Worm (Caenorhabditis elegans) whole organism, dauer: ENCODE data around the gene Y24F12A.1.

Source experiments
- unc-62 ChIP-seq: sonication (generic microtip); optimal IDR thresholded peaks from 2 replicates; lab custom pipeline; 2017; ENCODE audit warnings: missing biosample characterization, missing genetic modification reagents, missing genetic modification characterization

The Y24F12A.1 gene

DNA sequence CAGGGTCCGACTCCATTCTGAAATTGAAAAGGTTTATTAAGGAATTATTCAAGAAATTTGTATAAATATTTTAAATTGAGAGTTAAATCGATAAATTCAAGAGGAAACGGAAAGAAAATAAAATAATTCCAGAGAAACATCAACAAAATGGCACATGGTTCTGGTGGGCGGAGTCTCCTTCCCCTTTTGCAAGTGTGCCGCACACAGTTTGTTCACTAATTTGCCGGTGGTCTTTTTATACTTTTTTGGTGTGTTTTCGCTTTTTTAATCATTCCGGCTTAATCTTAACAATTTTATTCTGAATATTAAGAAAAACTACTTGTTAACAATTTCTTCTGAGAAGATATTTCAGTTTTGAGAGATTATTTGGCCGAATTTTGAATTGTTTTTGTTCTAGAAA is at the start of gene Y24F12A.1, which contains the start of gene ragc-1:
Gene Y24F12A.1, plus strand, starts transcription at position 346 of the 400 bp plus-strand sequence.
Gene ragc-1, minus strand, starts transcription at position 25 of the 400 bp plus-strand sequence.
- no peak for TF ChIP-seq unc-62

DNA sequence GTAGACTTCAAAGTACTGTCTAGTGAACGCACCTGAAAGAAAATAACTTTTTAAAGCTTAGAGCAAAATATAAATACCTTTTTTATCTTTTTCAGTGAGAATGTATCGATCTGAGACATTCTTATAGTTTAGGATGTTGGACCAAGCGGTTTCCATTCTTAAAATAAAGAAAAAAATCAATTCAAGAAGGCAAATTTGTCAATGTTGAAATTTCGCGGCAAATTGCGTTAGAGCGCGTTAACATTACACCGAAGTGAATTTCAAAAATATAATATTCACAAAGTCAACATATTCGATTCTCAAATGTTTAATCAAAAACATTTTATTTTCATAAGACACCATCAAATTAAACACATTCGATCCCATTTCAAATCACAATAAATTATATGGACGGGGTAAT is 43.4 kb upstream of the Y24F12A.1 start, which contains the start of gene F12F6.7:
Gene F12F6.7, minus strand, starts transcription at position 157 of the 400 bp plus-strand sequence.
- TF ChIP-seq unc-62 = no peak

DNA sequence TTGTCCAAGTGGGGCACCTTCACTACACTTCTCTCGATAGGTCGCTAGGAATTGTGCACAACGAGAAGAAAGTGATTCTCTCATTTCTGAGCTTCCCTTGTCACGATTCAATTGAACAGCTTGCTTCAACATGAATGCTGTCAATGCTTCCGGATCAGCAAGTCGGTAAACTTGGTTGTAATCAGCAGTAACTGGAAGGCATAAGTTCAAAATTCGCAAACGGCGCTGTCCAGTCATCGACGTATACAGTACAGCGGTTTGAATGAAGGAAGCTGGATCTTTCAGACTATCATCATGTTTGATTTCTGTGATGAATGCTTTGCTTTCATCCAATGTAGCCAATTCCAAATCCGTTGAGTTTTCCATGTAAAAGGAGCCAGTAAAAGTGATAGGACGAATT is 42.0 kb upstream of the Y24F12A.1 start:
- no peak for TF ChIP-seq unc-62

DNA sequence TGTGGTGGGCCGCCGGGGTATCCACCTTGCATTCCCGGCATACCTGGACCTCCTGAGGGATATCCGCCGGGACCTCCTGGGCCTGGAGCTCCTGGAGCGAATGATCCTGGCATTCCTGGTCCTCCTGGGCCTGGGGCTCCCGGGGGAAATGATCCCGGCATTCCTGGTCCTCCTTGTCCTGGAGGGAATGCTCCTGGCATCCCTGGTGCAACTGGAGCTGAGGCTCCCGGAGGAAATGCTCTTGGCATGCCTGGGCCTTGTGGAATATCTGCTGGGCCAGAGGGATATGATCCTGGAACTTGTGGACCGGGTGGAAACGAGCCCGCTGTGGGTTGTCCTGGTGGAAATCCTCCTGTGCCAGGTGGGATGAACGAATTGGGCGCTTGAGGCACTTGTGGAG is 40.0 kb upstream of the Y24F12A.1 start:
- TF ChIP-seq unc-62 = no peak

DNA sequence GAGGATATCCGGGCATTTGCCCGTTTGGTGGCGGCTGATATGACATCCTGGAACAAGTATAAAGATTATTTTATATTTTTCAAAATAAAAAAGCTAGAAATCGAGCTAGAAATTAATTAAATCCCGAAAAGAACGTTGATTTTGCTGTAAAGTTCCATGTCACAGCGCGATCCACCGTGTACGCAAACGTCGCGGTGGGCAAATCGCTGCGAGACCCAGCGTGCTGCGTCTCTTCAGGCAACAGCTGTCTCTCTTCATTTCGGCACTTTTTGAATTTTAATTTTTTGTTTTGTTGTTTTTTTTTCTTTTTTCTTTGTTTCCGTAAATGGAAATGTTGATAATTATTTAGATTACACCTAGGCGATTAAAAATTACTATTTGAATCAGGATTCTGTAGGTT is 38.9 kb upstream of the Y24F12A.1 start, which contains the start of gene sec-24.1:
Gene sec-24.1, minus strand, starts transcription at position 49 of the 400 bp plus-strand sequence.
- no peak for TF ChIP-seq unc-62

DNA sequence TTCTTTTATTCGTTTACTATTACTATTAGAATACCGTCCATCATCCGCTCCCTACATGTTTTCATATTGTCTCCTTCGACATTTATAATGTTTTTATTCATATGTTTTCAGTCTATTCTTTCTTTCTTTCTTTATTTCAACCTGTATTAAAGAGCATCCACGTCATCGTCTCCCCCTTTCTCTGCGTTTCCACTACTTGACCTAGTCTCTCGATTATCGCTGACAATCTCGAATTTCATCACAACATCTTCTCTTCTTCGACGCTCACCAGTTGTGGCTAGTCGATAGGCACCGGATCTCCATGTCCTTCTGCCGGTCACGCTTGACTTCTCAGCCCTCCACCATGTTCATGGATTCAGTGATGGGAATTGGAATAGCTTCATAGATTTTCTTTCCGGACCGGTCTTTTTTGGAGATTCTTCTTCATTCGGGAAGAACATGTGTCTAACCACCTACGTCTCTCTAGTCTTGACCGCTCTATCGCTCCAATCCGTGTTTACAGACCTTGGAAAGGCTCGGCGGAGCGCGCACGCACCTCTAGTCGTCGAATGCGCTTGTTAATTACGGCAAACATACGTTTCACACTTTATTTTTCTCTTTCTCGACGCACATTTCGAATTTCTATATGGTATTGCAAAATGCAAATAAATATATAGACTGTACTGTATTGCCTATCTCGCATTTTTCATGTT is 36.7 kb upstream of the Y24F12A.1 start:
- TF ChIP-seq unc-62 = no peak

DNA sequence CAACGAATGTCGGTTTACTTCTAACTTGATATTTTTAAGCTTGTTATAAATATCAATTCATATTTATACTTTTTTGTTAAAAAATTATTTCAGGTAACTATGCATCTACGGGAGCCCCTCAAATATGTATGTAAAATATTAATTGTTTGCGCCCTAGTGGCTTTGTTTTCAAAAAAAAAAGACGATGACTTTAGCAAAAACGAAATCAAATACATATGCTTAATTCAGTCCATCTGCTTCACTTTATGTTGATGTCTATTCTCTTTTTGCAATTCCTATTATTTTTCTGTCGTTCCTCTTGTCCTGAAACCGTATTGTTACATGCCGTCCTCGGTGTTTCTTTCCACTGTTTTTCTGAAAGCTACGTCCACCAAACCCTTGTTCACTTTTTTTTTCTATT is 35.3 kb upstream of the Y24F12A.1 start:
- TF ChIP-seq unc-62 = no peak

DNA sequence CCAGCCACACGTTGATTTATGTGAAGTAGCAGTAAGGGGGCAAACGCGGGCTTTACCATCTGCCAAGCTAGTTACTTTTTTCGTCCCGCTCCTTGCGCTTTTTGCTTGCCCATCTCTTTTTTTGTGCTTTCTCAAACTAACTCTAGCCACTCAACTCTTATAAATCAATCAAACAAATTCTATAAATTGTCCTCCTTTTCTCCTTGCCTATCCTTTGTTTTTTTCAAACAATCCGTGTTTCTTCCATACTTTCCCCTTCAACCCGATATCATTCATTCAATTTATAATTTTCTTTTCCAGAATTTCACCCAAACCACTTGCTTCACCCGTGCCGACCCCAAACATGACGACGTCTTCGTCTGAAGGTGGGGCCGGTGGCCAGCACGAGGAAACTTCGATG is 34.9 kb upstream of the Y24F12A.1 start, which contains the start of gene srgp-1:
Gene srgp-1, plus strand, starts transcription at position 301 of the 400 bp plus-strand sequence.
- TF ChIP-seq unc-62 = no peak

DNA sequence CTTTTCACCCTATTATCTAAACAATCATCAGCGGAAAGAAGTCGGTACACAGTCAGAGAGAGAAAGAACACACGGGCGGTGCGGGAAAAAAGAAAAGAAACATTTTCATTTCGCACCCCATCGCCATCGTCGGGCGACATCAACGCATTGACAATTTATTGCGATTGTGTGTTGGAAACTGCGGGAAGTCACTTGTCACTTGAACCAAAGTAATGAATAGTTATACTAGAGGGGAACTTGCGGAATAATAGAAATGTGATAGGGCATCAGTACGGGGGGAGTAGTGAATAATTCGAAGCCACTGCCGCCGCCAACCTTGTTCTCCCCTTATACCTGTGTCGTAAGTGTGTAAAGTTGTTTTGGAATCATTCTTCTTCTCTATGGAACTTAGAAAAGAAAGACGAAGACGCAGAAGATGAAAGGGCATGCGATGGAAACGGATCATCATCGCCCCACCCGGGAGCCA is 33.6 kb upstream of the Y24F12A.1 start:
- TF ChIP-seq unc-62 = no peak

DNA sequence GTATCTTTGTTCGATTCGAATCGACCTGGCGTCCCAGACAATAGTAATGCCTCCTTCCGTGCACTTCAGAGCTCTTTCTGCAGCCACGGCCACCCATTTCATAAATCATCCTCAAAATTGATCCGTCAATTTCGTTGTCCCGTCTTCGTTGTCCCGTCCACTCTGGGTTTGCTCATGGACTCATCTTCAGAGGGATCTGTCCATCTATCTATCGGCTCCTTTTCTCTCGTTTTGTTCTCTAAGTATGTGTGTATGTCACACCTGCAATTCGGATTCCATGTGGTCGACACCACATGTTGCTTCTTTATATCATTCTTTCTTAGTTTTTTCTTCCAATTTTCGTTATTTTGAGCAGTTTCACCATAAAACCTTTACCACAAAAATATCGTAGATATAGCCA is 32.5 kb upstream of the Y24F12A.1 start:
- no peak for TF ChIP-seq unc-62

DNA sequence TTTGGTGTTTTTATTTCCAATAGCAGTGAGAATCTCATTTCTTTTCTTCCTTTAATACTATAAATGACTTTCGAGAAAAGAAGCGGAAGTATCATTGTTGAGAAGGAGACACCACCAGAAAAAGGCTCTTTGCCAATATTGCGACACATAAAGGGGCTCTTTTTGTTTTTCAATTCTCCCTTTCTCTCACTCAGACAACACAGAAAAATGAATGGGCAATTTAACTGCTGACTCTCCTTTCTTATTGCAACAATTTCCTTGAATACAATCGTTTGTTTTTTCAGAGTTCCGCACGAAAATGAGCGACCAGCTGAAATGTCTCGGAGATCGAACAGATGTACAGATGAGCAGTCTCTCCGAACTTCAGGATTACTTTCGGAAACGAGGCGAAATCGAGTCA is 30.7 kb upstream of the Y24F12A.1 start:
- no peak for TF ChIP-seq unc-62

DNA sequence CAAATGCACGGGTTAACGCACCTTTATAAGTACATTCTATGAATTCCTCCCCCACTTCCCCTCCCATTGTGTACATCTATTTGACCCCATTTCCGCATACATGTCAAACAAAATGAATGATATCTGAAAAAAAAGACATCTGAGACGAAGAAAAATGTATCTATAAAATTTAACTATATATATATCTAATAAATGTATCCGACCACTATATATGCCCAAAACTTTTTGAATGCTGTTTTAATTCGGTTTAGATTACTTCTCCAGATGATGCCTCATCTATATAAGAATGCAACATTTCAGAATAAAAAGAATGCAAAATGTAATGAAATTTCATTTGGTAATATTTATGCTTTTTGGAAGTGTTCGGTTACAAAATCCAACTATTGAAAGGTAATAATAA is 26.6 kb upstream of the Y24F12A.1 start, which contains the start of gene rib-1:
Gene rib-1, plus strand, starts transcription at position 301 of the 400 bp plus-strand sequence.
- no peak for TF ChIP-seq unc-62

DNA sequence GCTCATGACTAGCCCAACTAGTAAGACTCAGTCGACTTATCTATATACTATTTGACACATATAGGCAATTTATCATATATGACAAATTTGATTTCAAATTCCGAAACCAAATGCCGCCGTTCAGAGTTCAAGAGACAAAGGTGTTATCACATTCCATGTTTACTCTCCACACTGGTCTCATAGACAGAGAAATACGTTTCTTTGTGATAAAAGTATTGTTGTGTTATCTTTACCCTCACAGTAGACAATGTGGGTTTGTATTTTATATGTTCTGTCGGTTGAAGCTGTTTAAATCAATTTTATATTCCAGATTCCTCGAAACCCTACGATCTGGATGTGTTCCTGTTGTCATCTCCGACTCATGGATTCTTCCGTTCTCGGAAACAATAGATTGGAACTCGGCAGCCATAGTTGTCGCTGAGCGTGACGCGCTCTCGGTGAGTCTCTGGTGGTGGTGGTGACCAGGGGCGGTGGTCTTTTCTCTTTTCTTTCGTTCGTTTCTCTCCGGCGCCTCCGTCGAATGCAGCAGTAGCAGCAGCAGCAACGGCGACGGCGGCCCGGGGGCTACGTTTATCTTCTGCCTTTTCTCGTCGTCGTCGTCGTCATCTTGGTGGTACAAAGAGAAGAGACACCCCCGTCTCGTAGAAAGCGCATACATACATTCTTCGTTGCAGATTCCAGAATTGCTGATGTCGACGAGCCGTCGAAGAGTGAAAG is 22.4 kb upstream of the Y24F12A.1 start:
- no peak for TF ChIP-seq unc-62

DNA sequence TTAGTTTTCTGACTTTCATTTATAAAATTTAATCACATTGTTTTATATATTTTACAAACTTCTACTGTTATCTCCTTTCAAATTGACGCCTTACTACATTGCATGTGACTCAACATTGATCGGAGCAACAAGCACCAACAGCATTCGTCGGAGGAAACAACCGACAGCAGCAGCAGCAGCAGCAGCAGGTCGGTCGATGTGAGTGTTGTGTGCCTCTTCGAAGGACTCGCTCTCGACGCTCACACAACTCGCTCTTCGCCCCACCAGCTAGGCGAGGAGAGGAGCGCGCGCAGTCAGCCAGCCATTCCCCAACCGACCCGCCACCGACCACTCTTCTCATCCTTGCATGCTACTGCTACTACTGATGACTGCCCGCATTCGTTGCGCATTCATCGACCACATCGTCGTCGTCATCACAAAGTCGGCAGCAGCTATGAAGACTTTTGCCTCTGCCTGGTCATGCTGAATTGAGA is 21.1 kb upstream of the Y24F12A.1 start, which contains the start of gene F12F6.1:
Gene F12F6.1, plus strand, starts transcription at position 51 of the 473 bp plus-strand sequence.
- no peak for TF ChIP-seq unc-62

DNA sequence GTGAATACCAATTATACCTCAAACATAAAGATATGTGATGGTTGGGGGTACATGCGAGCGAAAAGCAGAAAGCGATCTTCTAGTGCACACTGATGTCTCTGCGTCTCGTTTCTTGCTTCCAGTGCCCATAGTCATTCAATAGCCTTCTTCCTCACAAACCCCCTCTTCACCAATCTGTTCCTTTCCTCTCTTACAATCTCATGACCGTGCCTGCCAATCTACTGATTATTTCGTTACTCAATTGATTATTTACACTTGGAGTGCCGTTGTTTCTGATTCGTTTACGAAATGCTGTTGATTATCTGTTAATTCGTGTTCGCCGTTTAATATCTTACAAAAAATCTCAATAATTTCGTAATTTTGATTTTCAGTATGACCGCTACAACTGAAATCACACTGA is 20.2 kb upstream of the Y24F12A.1 start:
- TF ChIP-seq unc-62 = no peak

DNA sequence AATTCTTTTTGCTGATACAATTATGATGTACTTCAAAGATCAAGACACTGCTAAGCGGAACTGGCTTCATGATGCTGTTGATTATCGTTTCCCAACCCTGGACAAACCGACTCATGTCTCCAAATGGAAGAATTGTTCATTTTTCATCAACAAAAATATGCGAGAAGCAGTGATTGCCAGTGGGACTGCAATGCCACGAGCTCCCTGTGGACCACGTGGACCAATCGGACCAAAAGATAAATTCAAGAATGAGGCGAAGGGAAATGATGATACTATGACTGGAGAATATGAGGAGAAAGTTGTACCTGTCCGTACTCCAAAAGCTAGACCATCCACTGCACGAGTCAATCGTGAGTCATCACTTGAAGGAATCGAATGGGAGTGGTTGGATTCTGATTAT is 18.6 kb upstream of the Y24F12A.1 start:
- no peak for TF ChIP-seq unc-62

DNA sequence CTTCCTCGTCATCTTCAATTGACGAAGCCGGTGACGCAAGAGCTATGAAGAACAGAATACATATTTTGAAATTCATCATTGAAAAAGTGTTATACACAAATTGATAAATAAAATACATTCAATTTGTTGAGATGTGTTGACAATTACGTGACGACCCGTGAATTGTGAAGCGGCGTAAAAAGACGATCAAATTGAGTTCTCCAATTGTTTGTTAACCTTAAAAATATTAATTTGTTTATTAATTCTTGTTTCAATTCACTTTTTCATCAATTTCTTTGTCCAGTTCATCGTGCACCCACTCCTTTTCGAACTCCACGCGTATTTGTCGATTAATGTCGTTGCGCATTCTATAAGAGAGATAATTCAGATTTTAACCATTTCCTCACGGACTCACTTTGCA is 12.9 kb upstream of the Y24F12A.1 start, which contains the start of gene spe-36:
Gene spe-36, minus strand, starts transcription at position 101 of the 400 bp plus-strand sequence.
- no peak for TF ChIP-seq unc-62
